Worm (Caenorhabditis elegans): Measurements from ENCODE around the gene C37C3.17.

DNA sequence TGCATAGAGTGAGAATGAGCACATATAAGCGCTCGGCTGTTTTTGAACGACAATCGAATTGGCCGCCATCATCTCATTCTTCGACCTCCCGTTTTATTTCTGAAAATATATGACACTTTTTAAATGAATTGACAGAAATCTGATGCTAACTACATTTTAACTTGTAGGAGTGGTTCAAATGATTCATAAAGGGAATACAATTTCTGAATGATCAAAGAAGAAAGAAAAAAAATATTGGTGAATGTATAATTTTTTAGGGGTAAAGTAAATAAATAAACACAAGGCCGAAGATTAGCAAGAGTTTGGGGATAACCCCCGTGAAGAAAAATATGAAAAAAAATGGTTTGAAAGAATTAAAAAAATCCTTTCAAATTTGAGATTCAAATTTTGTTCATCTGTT is 3.0 kb upstream of the C37C3.17 start, which contains the start of gene C37C3.11:
- TF ChIP-seq ama-1 (optimal IDR thresholded peaks at IDR 0.05): no peak
- no peak for TF ChIP-seq hnd-1 (tag; optimal IDR thresholded peaks at IDR 0.05)
- no peak for TF ChIP-seq tbx-37 (GFP tag; conservative IDR thresholded peaks at IDR 0.05)
- no peak for TF ChIP-seq ceh-13 (GFP tag; optimal IDR thresholded peaks at IDR 0.05)
- TF ChIP-seq aly-1 (tag; optimal IDR thresholded peaks at IDR 0.05): no peak
- TF ChIP-seq flt-1 (GFP tag; IDR thresholded peaks at IDR 0.05): no peak
- no peak for TF ChIP-seq ceh-36 (tag; optimal IDR thresholded peaks at IDR 0.05)
- TF ChIP-seq F13C5.2 (tag; optimal IDR thresholded peaks at IDR 0.05): no peak
